Worm (Caenorhabditis elegans): ENCODE measurements around the gene nep-25.
A peak's percentile ranks its signal among the peaks of the same experiment; 100 is the strongest.

- TF ChIP-seq dao-5 (tag; optimal IDR thresholded peaks at IDR 0.05) (no peak), him-1 (tag; optimal IDR thresholded peaks at IDR 0.05) (no peak), W03F9.2 (tag; optimal IDR thresholded peaks at IDR 0.05) (peak; percentile 23)
Observed at ce11 chrII:5873564-5874070, 31.6 kb downstream of the nep-25 start, which contains the start of gene tex-2.

Measured in whole organism, L4/young adult.